Worm (Caenorhabditis elegans) whole organism, L3 larva: ENCODE results near the gene ZC376.8.

Experiments
- R02D3.7 ChIP-seq: fragments of 150-350 bp; optimal IDR thresholded peaks from 2 replicates; lab custom pipeline; 2014; ENCODE audit warnings: missing biosample characterization, missing genetic modification characterization
- ZK546.5 ChIP-seq: sonication (generic microtip); optimal IDR thresholded peaks from 2 replicates; lab custom pipeline; 2017; ENCODE audit warnings: missing biosample characterization, missing genetic modification characterization
- aly-2 ChIP-seq: fragments of 150-350 bp; optimal IDR thresholded peaks from 2 replicates; lab custom pipeline; 2014; ENCODE audit warnings: missing biosample characterization, missing genetic modification characterization
- ama-1 ChIP-seq: fragments of 150-350 bp; optimal IDR thresholded peaks from 2 replicates; lab custom pipeline; 2018
- ceh-16 ChIP-seq: sonication (generic microtip); optimal IDR thresholded peaks from 2 replicates; lab custom pipeline; 2017; ENCODE audit warnings: missing biosample characterization, missing genetic modification characterization
- ceh-28 ChIP-seq: fragments of 150-350 bp; optimal IDR thresholded peaks from 2 replicates; lab custom pipeline; 2014; ENCODE audit warnings: missing biosample characterization, missing genetic modification reagents, missing genetic modification characterization
- ceh-82 ChIP-seq: fragments of 150-350 bp; optimal IDR thresholded peaks from 2 replicates; lab custom pipeline; 2014; ENCODE audit warnings: missing biosample characterization, missing genetic modification characterization
- ceh-9 ChIP-seq: sonication (generic microtip); optimal IDR thresholded peaks from 2 replicates; lab custom pipeline; 2018; ENCODE audit warnings: missing biosample characterization, missing genetic modification characterization
- daf-12 ChIP-seq: fragments of 150-350 bp; optimal IDR thresholded peaks from 2 replicates; lab custom pipeline; 2014; ENCODE audit warnings: missing biosample characterization, missing genetic modification reagents, missing genetic modification characterization
- egl-5 ChIP-seq: fragments of 150-350 bp; optimal IDR thresholded peaks from 2 replicates; lab custom pipeline; 2017; ENCODE audit warnings: missing biosample characterization, missing genetic modification reagents, missing genetic modification characterization, inconsistent platforms
- elt-1 ChIP-seq: fragments of 150-350 bp; optimal IDR thresholded peaks from 2 replicates; lab custom pipeline; 2014; ENCODE audit warnings: missing biosample characterization, missing genetic modification characterization
- elt-2 ChIP-seq: sonication (generic microtip); optimal IDR thresholded peaks from 2 replicates; lab custom pipeline; 2016; ENCODE audit warnings: missing genetic modification reagents, mild to moderate bottlenecking, missing genetic modification characterization, missing compliant biosample characterization
- elt-3 ChIP-seq, 3 experiments: fragments of 150-350 bp in 1 of 3; sonication (generic microtip) in 2 of 3; optimal IDR thresholded peaks; 2 replicates in 2 of 3; 4 replicates in 1 of 3; lab custom pipeline; 2014 to 2017; ENCODE audit warnings: missing biosample characterization in 3 of 3, missing genetic modification characterization in 3 of 3
- eor-1 ChIP-seq, 2 experiments: fragments of 150-350 bp; optimal IDR thresholded peaks; 2 replicates each; lab custom pipeline; 2014 to 2018; ENCODE audit warnings: missing biosample characterization in 2 of 2, missing genetic modification characterization in 2 of 2
- fkh-10 ChIP-seq: sonication (generic microtip); optimal IDR thresholded peaks from 2 replicates; lab custom pipeline; 2017; ENCODE audit warnings: missing biosample characterization, missing genetic modification reagents, missing genetic modification characterization
- fkh-2 ChIP-seq: fragments of 150-350 bp; optimal IDR thresholded peaks from 2 replicates; lab custom pipeline; 2014; ENCODE audit warnings: missing biosample characterization, missing genetic modification reagents, missing genetic modification characterization
- fos-1 ChIP-seq: fragments of 150-350 bp; optimal IDR thresholded peaks from 2 replicates; lab custom pipeline; 2014; ENCODE audit warnings: missing biosample characterization, missing genetic modification characterization
- hmg-11 ChIP-seq: sonication (generic microtip); optimal IDR thresholded peaks from 2 replicates; lab custom pipeline; 2016; ENCODE audit warnings: missing genetic modification characterization, missing compliant biosample characterization
- jun-1 ChIP-seq: fragments of 150-350 bp; optimal IDR thresholded peaks from 2 replicates; lab custom pipeline; 2014; ENCODE audit warnings: missing biosample characterization, missing genetic modification reagents, missing genetic modification characterization
- lin-39 ChIP-seq: fragments of 150-350 bp; optimal IDR thresholded peaks from 2 replicates; lab custom pipeline; 2018; ENCODE audit warnings: missing biosample characterization, missing genetic modification reagents, missing genetic modification characterization
- lsy-12 ChIP-seq: sonication (generic microtip); optimal IDR thresholded peaks from 2 replicates; lab custom pipeline; 2016; ENCODE audit warnings: mild to moderate bottlenecking, missing genetic modification characterization, missing compliant biosample characterization
- mdl-1 ChIP-seq: fragments of 150-350 bp; optimal IDR thresholded peaks from 2 replicates; lab custom pipeline; 2014; ENCODE audit warnings: missing biosample characterization, missing genetic modification characterization
- mml-1 ChIP-seq: fragments of 150-350 bp; sonication (generic microtip); optimal IDR thresholded peaks from 3 replicates; lab custom pipeline; 2014; ENCODE audit warnings: missing biosample characterization, missing genetic modification characterization
- nfya-1 ChIP-seq: sonication (generic microtip); optimal IDR thresholded peaks from 2 replicates; lab custom pipeline; 2017; ENCODE audit warnings: missing genetic modification characterization, mild to moderate bottlenecking, missing compliant biosample characterization, antibody characterized with exemption, moderate library complexity; ENCODE audit not compliant: insufficient read depth
- nhr-11 ChIP-seq: fragments of 150-350 bp; optimal IDR thresholded peaks from 2 replicates; lab custom pipeline; 2014; ENCODE audit warnings: missing biosample characterization, missing genetic modification characterization
- nhr-12 ChIP-seq: fragments of 150-350 bp; optimal IDR thresholded peaks from 2 replicates; lab custom pipeline; 2014; ENCODE audit warnings: missing biosample characterization, missing genetic modification characterization
- nhr-23 ChIP-seq: fragments of 150-350 bp; optimal IDR thresholded peaks from 2 replicates; lab custom pipeline; 2014; ENCODE audit warnings: missing biosample characterization, missing genetic modification reagents, missing genetic modification characterization
- nhr-237 ChIP-seq: fragments of 150-350 bp; optimal IDR thresholded peaks from 2 replicates; lab custom pipeline; 2014; ENCODE audit warnings: missing biosample characterization, missing genetic modification characterization
- nhr-28 ChIP-seq: fragments of 150-350 bp; optimal IDR thresholded peaks from 2 replicates; lab custom pipeline; 2014; ENCODE audit warnings: missing biosample characterization, missing genetic modification characterization
- nhr-43 ChIP-seq: sonication (generic microtip); optimal IDR thresholded peaks from 2 replicates; lab custom pipeline; 2016; ENCODE audit warnings: mild to moderate bottlenecking, missing genetic modification characterization, missing compliant biosample characterization; ENCODE audit not compliant: poor library complexity, severe bottlenecking
- nhr-76 ChIP-seq: fragments of 150-350 bp; sonication (generic microtip); optimal IDR thresholded peaks from 5 replicates; lab custom pipeline; 2014; ENCODE audit warnings: missing biosample characterization, missing genetic modification characterization
- nhr-77 ChIP-seq: fragments of 150-350 bp; optimal IDR thresholded peaks from 2 replicates; lab custom pipeline; 2014; ENCODE audit warnings: missing biosample characterization, missing genetic modification characterization
- pha-4 ChIP-seq: fragments of 150-350 bp; optimal IDR thresholded peaks from 2 replicates; lab custom pipeline; 2014; ENCODE audit warnings: missing biosample characterization, missing genetic modification reagents, missing genetic modification characterization
- pqm-1 ChIP-seq: fragments of 150-350 bp; optimal IDR thresholded peaks from 2 replicates; lab custom pipeline; 2017; ENCODE audit warnings: missing biosample characterization, missing genetic modification characterization, inconsistent platforms
- sea-2 ChIP-seq: fragments of 150-350 bp; sonication (generic microtip); optimal IDR thresholded peaks from 4 replicates; lab custom pipeline; 2014; ENCODE audit warnings: missing biosample characterization, missing genetic modification reagents, missing genetic modification characterization
- skn-1 ChIP-seq: fragments of 150-350 bp; optimal IDR thresholded peaks from 2 replicates; lab custom pipeline; 2014; ENCODE audit warnings: missing biosample characterization, missing genetic modification characterization
- snpc-4 ChIP-seq: fragments of 150-350 bp; optimal IDR thresholded peaks from 2 replicates; lab custom pipeline; 2014; ENCODE audit warnings: missing biosample characterization, missing genetic modification characterization
- tbx-2 ChIP-seq: sonication (generic microtip); optimal IDR thresholded peaks from 2 replicates; lab custom pipeline; 2016; ENCODE audit warnings: mild to moderate bottlenecking, missing genetic modification characterization, missing compliant biosample characterization
- unc-39 ChIP-seq: sonication (generic microtip); optimal IDR thresholded peaks from 4 replicates; lab custom pipeline; 2017; ENCODE audit warnings: missing biosample characterization, missing genetic modification characterization
- unc-62 ChIP-seq: fragments of 150-350 bp; sonication (generic microtip); optimal IDR thresholded peaks from 4 replicates; lab custom pipeline; 2014; ENCODE audit warnings: missing biosample characterization, missing genetic modification reagents, missing genetic modification characterization
- zag-1 ChIP-seq: fragments of 150-350 bp; optimal IDR thresholded peaks from 2 replicates; lab custom pipeline; 2014; ENCODE audit warnings: missing biosample characterization, missing genetic modification characterization
- ztf-4 ChIP-seq: fragments of 150-350 bp; optimal IDR thresholded peaks from 2 replicates; lab custom pipeline; 2014; ENCODE audit warnings: missing biosample characterization, missing genetic modification characterization

The ZC376.8 gene

DNA sequence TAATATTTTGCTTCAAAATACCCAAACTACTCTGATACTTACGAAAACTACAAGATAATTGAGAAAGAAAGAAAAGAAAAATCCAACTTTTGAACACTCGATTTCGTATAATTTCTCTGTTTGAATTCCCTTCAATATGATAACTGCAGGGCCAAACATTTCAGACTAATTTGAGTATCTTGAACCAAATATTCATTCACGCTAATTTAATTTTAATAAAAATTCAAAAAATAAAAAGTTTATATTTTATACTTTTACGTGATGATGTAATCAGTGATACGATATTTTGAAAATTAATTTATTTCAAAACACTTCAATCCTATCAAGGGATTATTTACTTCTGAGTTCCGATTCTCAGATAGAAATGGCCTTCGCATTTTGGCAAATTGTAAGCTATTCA is at the start of gene ZC376.8:
TSS of gene ZC376.8 (plus strand) at position 301 of the 400 bp plus-strand sequence.
- TF ChIP-seq zag-1 (tag; lab: Kevin White, UChicago) (no peak), skn-1 (tag; lab: Kevin White, UChicago) (no peak), aly-2 (no peak), nhr-76 (tag; lab: Kevin White, UChicago) (no peak), tbx-2 (tag; lab: Kevin White, UChicago) (no peak), lsy-12 (tag; lab: Kevin White, UChicago) (no peak), unc-62 (GFP tag; lab: Kevin White, UChicago) (no peak), nhr-237 (tag; lab: Kevin White, UChicago) (no peak), egl-5 (no peak), pha-4 (tag; lab: Kevin White, UChicago) (no peak), jun-1 (tag; lab: Kevin White, UChicago) (no peak)

DNA sequence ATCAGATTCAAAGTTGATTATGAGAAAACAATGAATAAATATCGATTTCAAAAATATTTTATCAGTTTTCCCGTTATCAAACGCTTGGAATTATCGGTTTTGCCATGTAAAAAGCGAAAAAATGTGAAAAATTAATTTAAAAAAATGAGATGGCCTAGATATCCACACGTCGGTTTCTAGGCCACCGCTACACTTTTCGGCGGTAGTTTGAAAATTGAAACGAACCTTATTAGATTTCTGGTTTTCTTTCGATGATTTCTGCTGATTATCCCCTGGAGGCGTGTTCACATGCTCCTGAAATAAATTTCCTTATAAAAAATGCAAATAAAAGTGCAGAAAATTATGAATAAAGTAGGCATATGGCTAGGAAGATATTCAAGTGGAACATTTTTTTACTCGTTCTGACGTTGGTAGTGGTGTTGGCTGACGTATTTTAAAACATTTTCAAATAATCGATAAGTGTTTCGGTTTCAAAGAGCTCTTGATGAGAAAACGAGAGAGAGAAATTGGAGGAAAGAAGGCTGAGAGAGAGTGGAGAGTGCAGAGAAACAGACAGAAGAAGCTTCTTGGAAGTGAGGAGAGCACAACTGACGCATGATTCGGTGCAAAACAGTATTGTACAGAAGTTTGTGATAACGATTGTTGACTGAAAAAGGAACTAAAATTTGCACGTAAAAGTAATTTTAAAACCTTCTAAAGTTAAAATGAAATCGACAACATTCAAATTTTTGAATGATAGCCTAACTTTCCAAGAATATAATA is 46.9 kb upstream of the ZC376.8 start:
- TF ChIP-seq pqm-1 (tag; lab: Kevin White, UChicago) (peak; percentile 31), nhr-28 (tag; lab: Kevin White, UChicago) (no peak), aly-2 (no peak), nhr-237 (tag; lab: Kevin White, UChicago) (no peak), nfya-1 (tag; lab: Kevin White, UChicago) (peak; percentile 22), ama-1 (no peak), mml-1 (tag; lab: Kevin White, UChicago) (no peak), elt-2 (tag; lab: Kevin White, UChicago) (peak; percentile 39), lsy-12 (tag; lab: Kevin White, UChicago) (no peak), hmg-11 (tag; lab: Kevin White, UChicago) (no peak), daf-12 (tag; lab: Kevin White, UChicago) (no peak), fos-1 (tag; lab: Kevin White, UChicago) (no peak), unc-39 (tag; lab: Kevin White, UChicago) (no peak), zag-1 (tag; lab: Kevin White, UChicago) (no peak), eor-1 (tag; optimal IDR thresholded peaks at IDR 0.05; lab: Kevin White, UChicago) (no peak), nhr-76 (tag; lab: Kevin White, UChicago) (no peak), nhr-23 (tag; lab: Kevin White, UChicago) (no peak), ceh-28 (peak; percentile 38)

DNA sequence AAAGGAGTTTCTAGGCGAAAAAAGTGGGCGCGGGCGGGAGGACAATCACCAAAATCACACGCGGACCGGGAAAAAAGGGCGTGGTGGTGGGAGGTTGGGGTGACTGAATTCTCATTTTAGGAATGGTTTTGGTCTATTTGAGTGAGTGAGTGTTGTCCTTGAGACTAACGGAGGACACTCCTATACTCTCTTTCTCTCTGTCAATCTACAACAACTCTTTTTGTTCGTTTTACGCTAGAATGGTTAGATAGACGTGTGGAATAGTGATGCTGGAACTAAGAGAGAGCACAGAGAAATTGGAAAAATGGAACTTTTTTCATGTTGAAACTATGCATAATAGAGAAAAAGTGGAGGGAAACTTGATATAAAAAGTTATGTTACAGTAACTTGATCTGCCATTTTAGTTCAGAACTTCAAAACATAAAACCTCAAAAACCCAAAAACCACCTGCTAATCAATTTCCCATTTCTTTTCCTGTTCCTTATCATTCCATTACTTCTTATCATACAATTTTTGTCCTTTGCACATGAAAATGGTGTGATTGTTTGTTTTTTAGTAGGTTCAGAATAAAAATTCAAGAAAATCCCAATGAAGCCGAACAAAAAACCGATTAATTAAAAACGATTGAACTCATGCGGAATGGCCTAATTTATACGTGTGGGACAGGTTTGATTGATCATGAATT is 45.1 kb upstream of the ZC376.8 start:
- TF ChIP-seq pha-4 (tag; lab: Kevin White, UChicago) (peak; percentile 10), ceh-28 (no peak), nhr-43 (tag; lab: Kevin White, UChicago) (no peak), nhr-12 (no peak), sea-2 (GFP tag; lab: Kevin White, UChicago) (no peak), elt-2 (tag; lab: Kevin White, UChicago) (peak; percentile 78), aly-2 (no peak), pqm-1 (tag; lab: Kevin White, UChicago) (peak; percentile 85)
- TF ChIP-seq, all 47 proteins: peak for 3

DNA sequence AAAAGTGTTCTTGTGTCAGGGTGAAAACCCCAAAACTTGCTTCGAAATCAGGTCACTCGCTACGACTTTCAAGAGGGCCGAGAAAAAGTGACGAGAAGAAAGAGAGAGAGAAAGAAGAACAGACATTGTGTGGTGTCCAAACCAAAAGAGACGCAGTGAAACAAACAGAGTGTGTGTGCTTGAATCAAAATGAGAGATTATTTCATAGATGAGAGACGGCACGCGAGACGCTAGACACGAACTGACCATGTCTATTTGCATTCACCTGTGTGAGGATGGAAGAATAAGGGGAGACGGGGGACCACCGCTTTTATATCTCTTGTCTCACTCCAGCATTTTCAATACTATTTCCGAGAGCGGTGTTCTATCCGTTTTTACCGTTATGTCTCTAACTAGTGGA is 43.9 kb upstream of the ZC376.8 start:
- TF ChIP-seq ama-1 (no peak), pqm-1 (tag; lab: Kevin White, UChicago) (no peak), mml-1 (tag; lab: Kevin White, UChicago) (no peak), nhr-43 (tag; lab: Kevin White, UChicago) (peak; percentile 33), elt-3 (tag; optimal IDR thresholded peaks at IDR 0.05; lab: Kevin White, UChicago) (peak in 1 of 3 experiments; percentile 18), egl-5 (no peak), tbx-2 (tag; lab: Kevin White, UChicago) (peak; percentile 1), mdl-1 (tag; lab: Kevin White, UChicago) (peak; percentile 62), aly-2 (no peak), pha-4 (tag; lab: Kevin White, UChicago) (peak; percentile 93), ceh-16 (tag; lab: Kevin White, UChicago) (no peak), nhr-76 (tag; lab: Kevin White, UChicago) (no peak), R02D3.7 (tag; lab: Kevin White, UChicago) (no peak), ceh-9 (tag; lab: Kevin White, UChicago) (no peak), fkh-10 (GFP tag; lab: Kevin White, UChicago) (no peak), elt-1 (tag; lab: Kevin White, UChicago) (no peak), snpc-4 (peak; percentile 49), ceh-82 (tag; lab: Kevin White, UChicago) (no peak), nhr-23 (tag; lab: Kevin White, UChicago) (peak; percentile 90), ceh-28 (peak; percentile 17), skn-1 (tag; lab: Kevin White, UChicago) (no peak), nhr-11 (no peak), eor-1 (tag; optimal IDR thresholded peaks at IDR 0.05; lab: Kevin White, UChicago) (no peak), lin-39 (peak; percentile 47), fkh-2 (no peak), nhr-77 (tag; lab: Kevin White, UChicago) (no peak), ztf-4 (tag; lab: Kevin White, UChicago) (no peak), ZK546.5 (tag; lab: Kevin White, UChicago) (no peak), fos-1 (tag; lab: Kevin White, UChicago) (no peak), unc-39 (tag; lab: Kevin White, UChicago) (no peak)
